Fruit fly (Drosophila melanogaster): ENCODE data around the gene CG34161.

- TF ChIP-seq CG10543 (GFP tag; optimal IDR thresholded peaks at IDR 0.05) (no peak), H2.0 (GFP tag; IDR thresholded peaks at IDR 0.05) (no peak), C15 (GFP tag; IDR thresholded peaks at IDR 0.05) (no peak), MBD-R2 (GFP tag; IDR thresholded peaks at IDR 0.05) (no peak), Hr39 (optimal IDR thresholded peaks at IDR 0.05) (no peak)
Observed at dm6 chr2L:10577692-10578091, 3.8 kb downstream of the CG34161 start, which contains the start of gene w-cup.

Measured in whole organism, embryonic.